Fruit fly (Drosophila melanogaster) Kc167 (cell line): Measurements from ENCODE around the gene scyl.

Experiments
- Myc ChIP-seq: fragments of >200 bp; optimal IDR thresholded peaks from 2 replicates; lab custom pipeline; 2017; ENCODE audit warnings: missing external identifiers
- Sin3A ChIP-seq: fragments of >200 bp; optimal IDR thresholded peaks from 2 replicates; lab custom pipeline; 2018; ENCODE audit warnings: missing external identifiers
- h ChIP-seq: fragments of >200 bp; optimal IDR thresholded peaks from 3 replicates; lab custom pipeline; 2018; ENCODE audit warnings: missing external identifiers
- insv ChIP-seq: fragments of >200 bp; optimal IDR thresholded peaks from 3 replicates; lab custom pipeline; 2018; ENCODE audit warnings: missing external identifiers
- psq ChIP-seq: fragments of >200 bp; optimal IDR thresholded peaks from 2 replicates; lab custom pipeline; 2017; ENCODE audit warnings: missing external identifiers
- ttk ChIP-seq: sonication (Bioruptor generic); optimal IDR thresholded peaks from 2 replicates; lab custom pipeline; 2017; ENCODE audit warnings: missing external identifiers

Gene scyl

DNA sequence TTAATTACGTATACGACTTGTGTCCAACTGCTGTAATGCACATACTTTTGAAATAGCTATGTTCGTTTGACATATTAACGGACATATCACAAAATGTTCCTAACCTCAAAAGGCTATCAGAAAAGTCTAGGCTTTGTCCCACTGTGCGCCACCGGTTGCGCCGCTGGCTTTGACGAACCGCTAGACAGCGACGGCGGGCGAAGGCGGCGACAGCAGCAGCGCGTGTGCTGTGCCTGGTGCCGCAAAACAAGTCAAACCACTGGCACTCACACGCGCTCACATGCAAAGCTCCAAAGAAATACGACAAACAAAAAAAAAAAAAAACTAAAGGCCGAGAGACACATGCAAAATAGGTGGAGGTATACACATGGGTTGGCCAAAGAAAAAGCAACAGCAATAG is 41.3 kb downstream of the scyl start:
- TF ChIP-seq Sin3A (no peak), Myc (lab: Kevin White, UChicago) (no peak), h (lab: Kevin White, UChicago) (no peak), ttk (lab: Kevin White, UChicago) (no peak), insv (no peak), psq (lab: Kevin White, UChicago) (no peak)

DNA sequence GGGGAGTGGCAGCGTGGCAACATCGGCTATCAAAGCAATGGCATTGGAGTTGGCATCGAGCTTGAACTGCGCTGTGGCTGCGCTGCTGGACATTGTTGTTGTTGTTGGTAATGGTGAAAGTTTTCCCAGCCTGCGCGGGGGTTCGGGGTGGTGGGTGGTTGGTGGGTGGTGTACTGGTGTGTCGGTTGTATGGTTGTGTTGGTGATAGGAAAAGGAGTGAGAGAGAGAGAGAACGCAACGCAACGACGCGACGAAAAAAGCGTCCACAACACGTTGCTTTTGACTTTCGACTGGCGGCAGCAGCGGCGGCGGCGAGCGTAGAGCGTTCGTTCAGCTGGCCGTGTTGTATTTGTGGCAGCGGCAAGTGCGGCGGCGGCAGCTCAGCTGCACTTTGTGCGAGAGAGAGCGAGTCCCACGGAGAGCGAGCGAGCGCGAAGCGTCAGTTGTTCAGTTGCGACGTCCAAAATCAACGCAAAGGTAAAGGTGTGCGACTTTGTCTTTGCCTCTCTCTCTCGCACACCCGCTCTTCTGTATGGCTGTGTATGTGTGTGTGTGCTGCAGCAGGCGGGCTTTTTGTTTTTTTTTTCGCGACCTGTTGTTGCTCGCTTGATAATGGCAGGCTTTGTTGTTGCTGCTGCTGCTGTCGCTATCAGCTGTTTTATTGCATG is 42.5 kb downstream of the scyl start:
- TF ChIP-seq Myc (lab: Kevin White, UChicago): no peak
- TF ChIP-seq h (lab: Kevin White, UChicago): no peak
- no peak for TF ChIP-seq ttk (lab: Kevin White, UChicago)
- no peak for TF ChIP-seq insv
- no peak for TF ChIP-seq psq (lab: Kevin White, UChicago)
- TF ChIP-seq Sin3A: no peak

DNA sequence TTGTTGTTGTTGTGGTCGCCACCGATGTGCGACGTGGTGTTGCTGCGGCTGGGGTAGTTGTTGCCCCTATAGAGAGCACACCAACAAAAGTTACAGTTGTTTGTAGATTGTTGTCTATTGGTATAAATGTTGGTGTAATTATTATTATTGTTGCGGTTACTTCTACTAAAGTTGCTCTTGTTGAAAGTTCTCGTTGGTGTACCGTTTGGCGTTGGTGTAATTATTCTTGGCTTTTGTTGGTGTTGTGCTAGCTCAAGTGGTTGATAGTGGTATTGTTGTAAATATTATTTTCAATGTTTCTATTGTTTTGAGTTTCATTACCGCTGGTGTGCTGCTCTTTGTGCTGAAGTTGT is 43.0 kb downstream of the scyl start:
- no peak for TF ChIP-seq h (lab: Kevin White, UChicago)
- TF ChIP-seq ttk (lab: Kevin White, UChicago): no peak
- TF ChIP-seq psq (lab: Kevin White, UChicago): no peak
- no peak for TF ChIP-seq Myc (lab: Kevin White, UChicago)
- TF ChIP-seq insv: no peak
- no peak for TF ChIP-seq Sin3A

DNA sequence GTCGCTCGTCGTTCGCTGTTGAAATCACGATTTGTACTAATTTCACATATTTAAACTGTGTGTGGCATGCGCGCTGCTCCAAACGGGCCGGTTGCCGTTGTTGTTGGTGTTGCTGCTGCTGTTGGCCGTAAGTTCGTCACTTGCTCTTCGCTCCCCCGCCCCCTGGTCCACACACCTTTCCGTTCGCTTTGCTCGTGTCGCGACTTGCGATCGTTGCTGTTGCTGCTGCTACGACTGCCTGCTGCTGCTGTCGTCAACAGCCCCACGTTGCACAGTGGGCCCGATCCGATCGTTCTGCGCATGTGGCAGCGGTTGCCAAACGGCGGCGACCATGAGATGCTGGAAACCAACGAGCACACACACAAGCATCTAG is 43.7 kb downstream of the scyl start, which contains the start of gene Dyro:
TSS of gene Dyro (minus strand) at position 143 of the 373 bp plus-strand sequence.
- TF ChIP-seq psq (lab: Kevin White, UChicago) (no peak), insv (no peak), Myc (lab: Kevin White, UChicago) (no peak), Sin3A (no peak), ttk (lab: Kevin White, UChicago) (no peak), h (lab: Kevin White, UChicago) (no peak)

DNA sequence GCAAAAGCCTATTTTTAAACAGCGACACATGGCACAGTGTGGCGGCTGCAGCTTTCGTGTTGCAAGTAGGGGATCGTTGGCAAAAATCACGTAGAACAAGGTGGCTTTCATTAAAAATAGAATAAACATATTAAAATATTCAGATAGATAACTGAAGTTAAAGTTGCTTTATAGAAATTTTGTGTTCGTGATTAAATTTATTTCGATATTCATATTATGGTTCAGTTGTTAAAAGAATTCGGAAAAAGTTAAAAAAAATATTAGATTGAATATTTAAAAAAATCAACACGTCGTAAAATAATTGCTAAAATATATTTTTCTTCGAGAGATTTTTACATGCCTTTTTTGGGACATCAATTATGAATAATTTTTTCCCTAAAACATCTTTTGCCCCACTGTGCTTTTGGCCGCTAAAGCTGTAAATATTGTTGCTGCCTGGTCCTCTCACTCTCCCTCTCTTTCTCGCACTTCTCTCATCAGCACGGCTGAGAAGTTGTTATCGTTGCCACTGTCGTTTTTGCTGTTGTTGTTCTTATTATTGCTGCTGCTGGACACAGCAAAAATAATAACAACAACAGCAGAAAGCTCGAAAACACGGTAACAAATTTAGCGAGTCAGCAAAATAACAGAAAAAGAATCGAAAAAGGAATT is 44.2 kb downstream of the scyl start:
- TF ChIP-seq Sin3A (no peak), Myc (lab: Kevin White, UChicago) (no peak)

DNA sequence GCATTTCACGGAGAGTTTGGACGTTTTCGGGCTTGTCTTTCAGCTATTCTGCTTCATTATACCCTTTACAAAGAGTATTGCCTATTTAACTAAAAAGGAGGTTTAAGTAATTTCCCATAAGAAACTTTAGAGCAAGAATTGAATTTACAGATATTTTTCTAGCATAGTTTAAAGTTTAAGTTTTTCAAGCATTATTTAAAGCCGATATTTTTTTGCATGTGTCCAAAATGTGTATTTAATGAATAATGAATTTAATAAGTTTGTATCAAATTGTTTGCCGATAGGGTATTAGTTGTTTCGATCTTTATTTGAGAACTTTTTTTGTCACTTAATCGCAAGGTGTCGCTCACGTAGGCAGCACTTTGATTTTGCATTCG is 44.7 kb downstream of the scyl start:
- TF ChIP-seq insv: no peak
- no peak for TF ChIP-seq ttk (lab: Kevin White, UChicago)
- TF ChIP-seq Sin3A: no peak
- TF ChIP-seq psq (lab: Kevin White, UChicago): no peak

DNA sequence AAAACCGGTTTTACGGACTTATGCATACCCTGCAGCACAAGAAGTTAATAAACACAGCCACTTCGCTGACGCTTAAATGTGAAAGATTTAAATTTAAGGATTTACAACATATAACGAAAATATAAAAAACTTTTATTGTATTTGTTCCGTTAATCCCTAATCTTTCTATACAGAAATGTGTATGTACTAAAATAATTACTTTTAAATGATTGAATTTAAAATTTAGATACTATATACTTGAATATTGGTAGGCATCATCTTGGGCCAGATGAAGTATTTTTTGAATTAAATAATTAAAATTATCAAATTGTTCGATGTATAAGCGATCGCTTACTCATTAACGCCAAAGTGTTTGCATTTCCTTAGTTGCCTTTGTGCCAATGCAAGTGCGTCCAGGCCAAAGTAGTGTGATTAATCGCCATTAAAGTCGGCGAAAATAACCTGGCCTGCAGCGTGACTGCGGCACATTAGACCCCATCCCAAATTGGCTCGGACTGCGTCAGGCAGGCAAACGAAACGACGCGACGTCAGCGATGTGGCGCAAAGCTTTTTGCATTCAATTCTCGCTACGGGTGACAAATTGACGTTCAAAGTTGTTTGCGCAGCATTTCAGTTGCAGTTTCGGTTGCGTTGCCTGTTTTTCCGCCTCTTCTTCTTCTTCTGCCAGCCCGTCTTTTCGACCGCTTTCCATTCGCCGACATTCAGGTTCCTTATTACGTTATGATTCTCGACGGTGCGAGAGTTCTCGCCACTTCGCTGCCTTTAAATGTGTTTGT is 45.7 kb downstream of the scyl start:
- TF ChIP-seq psq (lab: Kevin White, UChicago): no peak
- TF ChIP-seq Myc (lab: Kevin White, UChicago): no peak
- no peak for TF ChIP-seq h (lab: Kevin White, UChicago)
- no peak for TF ChIP-seq Sin3A
- no peak for TF ChIP-seq ttk (lab: Kevin White, UChicago)
- no peak for TF ChIP-seq insv

DNA sequence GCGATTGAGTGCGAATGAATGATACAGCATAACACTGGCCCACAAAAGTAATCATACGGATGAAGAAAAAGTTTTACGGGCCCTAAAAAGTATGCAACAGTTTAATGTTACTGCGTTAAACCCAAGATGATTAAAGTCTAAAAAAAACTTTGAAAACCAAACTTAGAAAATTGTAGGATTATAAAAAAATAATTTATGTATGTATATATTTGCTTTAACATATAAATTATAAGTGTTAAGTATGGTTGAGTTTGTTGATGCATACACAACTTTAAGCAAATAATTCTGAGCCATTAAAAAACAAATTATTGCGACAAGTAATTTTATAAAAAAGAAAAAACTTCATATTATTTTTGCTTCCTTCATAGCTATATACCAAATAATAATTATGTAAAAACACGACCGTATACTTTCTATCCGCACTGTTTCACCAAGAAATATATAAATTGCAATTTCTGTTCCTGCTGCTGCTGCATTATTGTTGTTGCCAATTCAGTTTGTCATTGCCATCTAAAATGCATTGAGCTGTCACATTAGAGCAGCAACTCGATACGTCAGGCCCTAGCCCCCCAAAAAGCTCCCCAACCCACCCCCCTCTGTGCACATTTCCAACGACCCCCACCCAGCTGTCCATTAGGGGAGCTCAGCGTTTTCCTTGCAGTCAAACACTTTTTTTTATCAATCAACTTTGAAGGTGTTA is 46.4 kb downstream of the scyl start:
- TF ChIP-seq psq (lab: Kevin White, UChicago) (no peak), insv (no peak), ttk (lab: Kevin White, UChicago) (no peak), Sin3A (no peak), Myc (lab: Kevin White, UChicago) (no peak), h (lab: Kevin White, UChicago) (no peak)

DNA sequence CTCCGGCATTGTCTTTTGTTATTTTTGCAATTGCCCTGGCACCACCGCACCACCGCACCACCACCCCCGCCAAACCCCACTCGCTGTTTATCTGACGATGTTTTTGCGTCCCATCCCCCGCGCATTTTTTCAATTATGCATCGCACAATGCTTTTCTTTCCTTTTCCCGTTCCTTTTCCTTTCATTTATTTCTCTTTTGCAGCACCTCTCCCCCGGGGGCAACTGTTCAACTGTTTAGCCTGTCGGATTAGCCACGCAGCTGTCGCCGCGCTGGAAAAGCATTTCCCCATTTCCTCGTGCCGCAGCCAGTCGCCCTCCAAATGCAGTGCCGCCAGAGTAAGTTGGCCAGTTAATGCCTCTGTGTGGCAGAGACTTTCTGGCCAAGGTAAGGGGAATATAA is 47.1 kb downstream of the scyl start:
- TF ChIP-seq Sin3A: no peak
- TF ChIP-seq insv: no peak
- TF ChIP-seq h (lab: Kevin White, UChicago): no peak
- TF ChIP-seq Myc (lab: Kevin White, UChicago): no peak

DNA sequence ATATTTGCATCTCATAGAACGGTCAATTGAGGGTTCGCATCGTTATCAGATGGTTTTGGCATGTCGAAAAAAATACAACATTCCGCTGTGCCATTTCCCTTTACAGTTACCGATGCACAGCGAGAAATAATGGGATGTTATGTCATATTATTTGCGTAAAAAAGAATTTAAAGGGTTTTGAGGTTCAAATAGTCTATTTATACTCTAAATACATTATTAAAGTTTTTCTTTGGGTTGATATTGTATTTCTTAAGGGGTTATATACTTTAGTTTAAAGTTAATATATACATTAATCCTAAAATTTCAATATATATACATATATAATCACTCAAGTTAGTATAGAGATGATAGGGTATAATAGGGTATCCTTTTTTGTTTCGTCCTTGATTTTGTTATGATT is 50.8 kb downstream of the scyl start:
- TF ChIP-seq h (lab: Kevin White, UChicago) (no peak), Sin3A (no peak), Myc (lab: Kevin White, UChicago) (no peak), insv (no peak), ttk (lab: Kevin White, UChicago) (no peak), psq (lab: Kevin White, UChicago) (no peak)

DNA sequence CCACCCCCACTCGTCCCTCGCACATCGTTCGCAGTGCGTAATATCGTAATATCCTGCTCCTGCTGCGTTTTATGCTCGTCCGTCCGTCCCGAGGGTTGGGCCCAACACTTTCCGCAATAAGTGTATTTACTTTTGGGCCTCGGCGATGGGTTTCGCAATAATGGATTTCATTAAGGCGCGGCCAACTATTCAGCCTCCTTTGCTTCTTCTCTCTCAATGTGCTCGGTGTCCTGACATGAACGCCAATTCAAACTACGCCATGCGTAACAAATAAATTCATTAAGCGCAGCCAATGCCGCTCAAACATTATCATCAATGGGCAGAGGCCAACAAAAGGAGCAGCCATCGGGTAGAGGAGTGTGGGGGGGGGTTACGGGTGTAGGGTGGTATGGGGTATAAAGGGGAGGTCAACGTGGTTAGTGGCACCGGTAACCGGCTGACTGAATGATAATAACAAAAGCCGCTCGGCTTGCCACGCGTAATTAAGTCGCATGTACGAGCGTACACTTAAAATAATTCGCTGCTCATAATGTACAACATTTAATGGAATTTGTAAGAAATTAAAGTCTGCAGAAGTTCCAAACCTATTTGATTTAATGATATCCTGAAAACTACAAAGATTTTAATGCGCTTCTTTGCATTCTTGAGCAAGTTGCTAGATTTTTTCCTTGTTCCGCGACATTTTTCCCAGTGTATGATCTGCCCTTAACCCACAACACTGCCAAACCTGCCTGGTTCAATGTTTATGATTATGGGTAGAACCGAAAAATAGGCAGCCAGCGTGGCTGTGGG is 51.5 kb downstream of the scyl start:
- no peak for TF ChIP-seq h (lab: Kevin White, UChicago)
- TF ChIP-seq insv: no peak
- no peak for TF ChIP-seq Myc (lab: Kevin White, UChicago)
- no peak for TF ChIP-seq psq (lab: Kevin White, UChicago)
- no peak for TF ChIP-seq ttk (lab: Kevin White, UChicago)
- no peak for TF ChIP-seq Sin3A
